Fruit fly (Drosophila melanogaster) whole organism, wandering third instar larva: ENCODE results near the gene ACXB.

Source experiments
- Abd-B ChIP-seq: fragments of >200 bp; optimal IDR thresholded peaks from 2 replicates; lab custom pipeline; 2017; ENCODE audit warnings: missing biosample characterization, missing genetic modification characterization
- CG32264 ChIP-seq: fragments of 200-800 bp; sonication (Bioruptor generic); optimal IDR thresholded peaks from 2 replicates; lab custom pipeline; 2016; ENCODE audit warnings: missing biosample characterization, missing genetic modification characterization
- CrebA ChIP-seq: fragments of 200-800 bp; sonication (Bioruptor generic); optimal IDR thresholded peaks from 2 replicates; lab custom pipeline; 2016; ENCODE audit warnings: missing biosample characterization, mild to moderate bottlenecking, missing genetic modification characterization, borderline replicate concordance
- Dfd ChIP-seq: fragments of >200 bp; optimal IDR thresholded peaks from 2 replicates; lab custom pipeline; 2017; ENCODE audit warnings: missing biosample characterization, missing genetic modification characterization
- Dif ChIP-seq: fragments of 200-275, 200-300 bp; sonication (Bioruptor generic); optimal IDR thresholded peaks from 2 replicates; lab custom pipeline; 2018; ENCODE audit warnings: missing biosample characterization, missing genetic modification characterization; ENCODE audit not compliant: partially characterized antibody
- HLH106 ChIP-seq: fragments of 200-800 bp; optimal IDR thresholded peaks from 3 replicates; lab custom pipeline; 2019; ENCODE audit warnings: missing biosample characterization, mild to moderate bottlenecking, missing genetic modification characterization, moderate library complexity
- Hnf4 ChIP-seq: fragments of 200-800 bp; sonication (Bioruptor generic); optimal IDR thresholded peaks from 2 replicates; lab custom pipeline; 2016; ENCODE audit warnings: missing biosample characterization, mild to moderate bottlenecking, missing genetic modification characterization
- Hr78 ChIP-seq: fragments of >200 bp; optimal IDR thresholded peaks from 2 replicates; lab custom pipeline; 2017; ENCODE audit warnings: missing biosample characterization, missing genetic modification characterization
- Hr83 ChIP-seq: fragments of 200-300 bp; sonication (Bioruptor generic); optimal IDR thresholded peaks from 2 replicates; lab custom pipeline; 2016; ENCODE audit warnings: missing biosample characterization, mild to moderate bottlenecking, missing genetic modification characterization, moderate library complexity; ENCODE audit not compliant: poor library complexity, severe bottlenecking
- Mio ChIP-seq: sonication (Bioruptor generic); optimal IDR thresholded peaks from 2 replicates; lab custom pipeline; 2016; ENCODE audit warnings: missing biosample characterization, missing genetic modification characterization
- Myc ChIP-seq: fragments of >200 bp; optimal IDR thresholded peaks from 2 replicates; lab custom pipeline; 2017
- N ChIP-seq: fragments of >200 bp; optimal IDR thresholded peaks from 2 replicates; lab custom pipeline; 2018; ENCODE audit warnings: missing biosample characterization, missing external identifiers, missing genetic modification characterization
- Rel ChIP-seq, 2 experiments: fragments of 200-800 bp; sonication (Bioruptor generic) in 1 of 2; optimal IDR thresholded peaks; 2 replicates in 1 of 2; 3 replicates in 1 of 2; lab custom pipeline; 2016 to 2019; ENCODE audit warnings: mild to moderate bottlenecking in 2 of 2, missing biosample characterization in 2 of 2, missing genetic modification characterization in 2 of 2, moderate library complexity in 1 of 2
- Sp1 ChIP-seq: fragments of 200-800 bp; sonication (Bioruptor generic); optimal IDR thresholded peaks from 3 replicates; lab custom pipeline; 2019; ENCODE audit warnings: missing biosample characterization, mild to moderate bottlenecking, missing genetic modification characterization, moderate library complexity
- Vsx2 ChIP-seq: fragments of 200-300, 225-300 bp; sonication (Bioruptor generic); optimal IDR thresholded peaks from 2 replicates; lab custom pipeline; 2018; ENCODE audit warnings: missing biosample characterization, missing genetic modification characterization; ENCODE audit not compliant: partially characterized antibody
- br ChIP-seq: fragments of 200-800 bp; sonication (Bioruptor generic); optimal IDR thresholded peaks from 2 replicates; lab custom pipeline; 2016; ENCODE audit warnings: missing biosample characterization, missing genetic modification characterization
- brk ChIP-seq: fragments of 200-800 bp; sonication (Bioruptor generic); optimal IDR thresholded peaks from 2 replicates; lab custom pipeline; 2016; ENCODE audit warnings: missing biosample characterization, mild to moderate bottlenecking, missing genetic modification characterization
- dl ChIP-seq, 2 experiments: fragments of 175-275, 200-275 bp in 1 of 2; fragments of 200-275 bp in 1 of 2; sonication (Bioruptor generic); optimal IDR thresholded peaks; lab custom pipeline; 2018; ENCODE audit warnings: mild to moderate bottlenecking in 2 of 2, missing biosample characterization in 2 of 2, missing genetic modification characterization in 2 of 2, moderate library complexity in 2 of 2; ENCODE audit not compliant: partially characterized antibody in 2 of 2, insufficient read depth in 1 of 2
- dmrt93B ChIP-seq: fragments of 200-800 bp; sonication (Bioruptor generic); optimal IDR thresholded peaks from 2 replicates; lab custom pipeline; 2018; ENCODE audit warnings: missing biosample characterization, mild to moderate bottlenecking, missing genetic modification characterization
- dsf ChIP-seq: sonication (Bioruptor generic); optimal IDR thresholded peaks from 2 replicates; lab custom pipeline; 2016; ENCODE audit warnings: missing biosample characterization, missing genetic modification characterization, borderline replicate concordance
- foxo ChIP-seq, 2 experiments: fragments of 200-800 bp; sonication (Bioruptor generic); optimal IDR thresholded peaks; 2 replicates in 1 of 2; 3 replicates in 1 of 2; lab custom pipeline; 2016 to 2017; ENCODE audit warnings: missing biosample characterization in 2 of 2, missing genetic modification characterization in 2 of 2
- fru ChIP-seq: fragments of 200-800 bp; sonication (Bioruptor generic); optimal IDR thresholded peaks from 3 replicates; lab custom pipeline; 2016; ENCODE audit warnings: missing biosample characterization, mild to moderate bottlenecking, missing genetic modification characterization
- h ChIP-seq: fragments of 200-800 bp; sonication (Bioruptor generic); optimal IDR thresholded peaks from 3 replicates; lab custom pipeline; 2016; ENCODE audit warnings: missing biosample characterization, mild to moderate bottlenecking, missing genetic modification characterization
- jim ChIP-seq: fragments of 175-275, 200-325 bp; sonication (Bioruptor generic); optimal IDR thresholded peaks from 2 replicates; lab custom pipeline; 2016; ENCODE audit warnings: missing biosample characterization, mild to moderate bottlenecking, missing genetic modification characterization
- psq ChIP-seq: fragments of 200-800 bp; sonication (Bioruptor generic); optimal IDR thresholded peaks from 3 replicates; lab custom pipeline; 2017; ENCODE audit warnings: missing biosample characterization, mild to moderate bottlenecking, missing genetic modification characterization, moderate library complexity
- rgr ChIP-seq: fragments of 200-800 bp; sonication (Bioruptor generic); optimal IDR thresholded peaks from 3 replicates; lab custom pipeline; 2016; ENCODE audit warnings: missing biosample characterization, mild to moderate bottlenecking, missing genetic modification characterization
- sage ChIP-seq: fragments of 200-800 bp; sonication (Bioruptor generic); optimal IDR thresholded peaks from 2 replicates; lab custom pipeline; 2016; ENCODE audit warnings: missing biosample characterization, mild to moderate bottlenecking, missing genetic modification characterization
- sv ChIP-seq: fragments of 200-800 bp; sonication (Bioruptor generic); optimal IDR thresholded peaks from 3 replicates; lab custom pipeline; 2016; ENCODE audit warnings: missing biosample characterization, missing genetic modification characterization
- tai ChIP-seq: sonication (Bioruptor generic); optimal IDR thresholded peaks from 2 replicates; lab custom pipeline; 2016; ENCODE audit warnings: missing biosample characterization, missing genetic modification characterization
- woc ChIP-seq: sonication (Bioruptor generic); optimal IDR thresholded peaks from 2 replicates; lab custom pipeline; 2016; ENCODE audit warnings: missing biosample characterization, mild to moderate bottlenecking, missing genetic modification characterization

ACXB gene

dm6 chr2L:12920791-12921190, 4.2 kb downstream of the ACXB start, which contains the start of gene ACXA:
ACXA (plus strand) TSS chr2L:12921091.
- TF ChIP-seq Mio (GFP tag; lab: Kevin White, UChicago) (no peak), Rel (GFP tag; optimal IDR thresholded peaks at IDR 0.05; lab: Kevin White, UChicago) (no peak), Rel (tag; optimal IDR thresholded peaks at IDR 0.05; lab: Kevin White, UChicago) (no peak), Abd-B (no peak), rgr (GFP tag; lab: Kevin White, UChicago) (no peak), sage (GFP tag; lab: Kevin White, UChicago) (no peak), Dfd (GFP tag; lab: Kevin White, UChicago) (no peak), brk (GFP tag; lab: Kevin White, UChicago) (no peak), woc (GFP tag; lab: Kevin White, UChicago) (no peak), foxo (GFP tag; optimal IDR thresholded peaks at IDR 0.05; lab: Kevin White, UChicago) (no peak), psq (GFP tag; lab: Kevin White, UChicago) (no peak), br (GFP tag; lab: Kevin White, UChicago) (no peak), CG32264 (GFP tag; lab: Kevin White, UChicago) (no peak), fru (GFP tag; lab: Kevin White, UChicago) (no peak), tai (GFP tag; lab: Kevin White, UChicago) (no peak), dsf (GFP tag; lab: Kevin White, UChicago) (no peak), N (no peak), CrebA (GFP tag; lab: Kevin White, UChicago) (no peak), Sp1 (GFP tag; lab: Kevin White, UChicago) (no peak), Dif (GFP tag; lab: Kevin White, UChicago) (no peak)

dm6 chr2L:12925311-12925710, 8.7 kb downstream of the ACXB start, which contains the start of gene ACXE:
ACXE (plus strand) TSS chr2L:12925611.
- no peak for TF ChIP-seq CrebA (GFP tag; lab: Kevin White, UChicago)
- no peak for TF ChIP-seq N
- TF ChIP-seq br (GFP tag; lab: Kevin White, UChicago) = no peak
- TF ChIP-seq Vsx2 (GFP tag; lab: Kevin White, UChicago) = no peak
- no peak for TF ChIP-seq HLH106
- TF ChIP-seq Hnf4 = no peak
- no peak for TF ChIP-seq Rel (GFP tag; optimal IDR thresholded peaks at IDR 0.05; lab: Kevin White, UChicago)
- no peak for TF ChIP-seq Rel (tag; optimal IDR thresholded peaks at IDR 0.05; lab: Kevin White, UChicago)
- TF ChIP-seq dsf (GFP tag; lab: Kevin White, UChicago) = no peak
- no peak for TF ChIP-seq psq (GFP tag; lab: Kevin White, UChicago)
- TF ChIP-seq jim = no peak
- no peak for TF ChIP-seq Myc (lab: Kevin White, UChicago)
- no peak for TF ChIP-seq Hr83
- TF ChIP-seq foxo (GFP tag; optimal IDR thresholded peaks at IDR 0.05; lab: Kevin White, UChicago) = no peak
- no peak for TF ChIP-seq dl (GFP tag; optimal IDR thresholded peaks at IDR 0.05; lab: Kevin White, UChicago; ENCODE audit: insufficient read depth in 1 of 2, partially characterized antibody in 2 of 2)
- TF ChIP-seq CG32264 (GFP tag; lab: Kevin White, UChicago) = no peak
- no peak for TF ChIP-seq Abd-B
- TF ChIP-seq dmrt93B (GFP tag; lab: Kevin White, UChicago) = no peak
- no peak for TF ChIP-seq Dif (GFP tag; lab: Kevin White, UChicago)
- no peak for TF ChIP-seq Dfd (GFP tag; lab: Kevin White, UChicago)
- TF ChIP-seq Sp1 (GFP tag; lab: Kevin White, UChicago) = no peak
- TF ChIP-seq, all 38 proteins: peak for 0

dm6 chr2L:12932996-12933395, 16.4 kb downstream of the ACXB start:
- TF ChIP-seq HLH106 (peak; percentile 1), N (no peak)

dm6 chr2L:12950682-12951081, 34.1 kb downstream of the ACXB start:
- no peak for TF ChIP-seq foxo (GFP tag; optimal IDR thresholded peaks at IDR 0.05; lab: Kevin White, UChicago)
- TF ChIP-seq br (GFP tag; lab: Kevin White, UChicago) = no peak
- no peak for TF ChIP-seq dl (GFP tag; optimal IDR thresholded peaks at IDR 0.05; lab: Kevin White, UChicago; ENCODE audit: insufficient read depth in 1 of 2, partially characterized antibody in 2 of 2)
- no peak for TF ChIP-seq Mio (GFP tag; lab: Kevin White, UChicago)
- TF ChIP-seq brk (GFP tag; lab: Kevin White, UChicago) = no peak

- TF ChIP-seq Mio (GFP tag; lab: Kevin White, UChicago) (no peak), dmrt93B (GFP tag; lab: Kevin White, UChicago) (no peak), Hr78 (GFP tag; lab: Kevin White, UChicago) (no peak), sv (GFP tag; lab: Kevin White, UChicago) (no peak), Dif (GFP tag; lab: Kevin White, UChicago) (no peak), Dfd (GFP tag; lab: Kevin White, UChicago) (no peak), h (GFP tag; lab: Kevin White, UChicago) (no peak), jim (no peak)
Observed at dm6 chr2L:12966290-12966689, 49.7 kb downstream of the ACXB start, which contains the start of gene CG16800. CG16800 (plus strand) TSS chr2L:12966590.
